Fruit fly (Drosophila melanogaster) whole organism, embryonic: ENCODE measurements around the gene CG17819.
A peak's percentile ranks its signal among the peaks of the same experiment; 100 is the strongest.

ENCODE experiments used
- ATbp ChIP-seq: fragments of 200-800 bp; sonication (Bioruptor generic); optimal IDR thresholded peaks from 2 replicates; lab custom pipeline; 2017; ENCODE audit warnings: missing biosample characterization, mild to moderate bottlenecking, missing genetic modification characterization, missing genetic modification reagents
- Atf-2 ChIP-seq: fragments of 200-800 bp; sonication (Bioruptor generic); optimal IDR thresholded peaks from 2 replicates; lab custom pipeline; 2016; ENCODE audit warnings: missing biosample characterization, missing genetic modification characterization
- CG10267 ChIP-seq: fragments of 200-800 bp; sonication (Bioruptor generic); optimal IDR thresholded peaks from 2 replicates; lab custom pipeline; 2018; ENCODE audit warnings: missing biosample characterization, mild to moderate bottlenecking, missing genetic modification characterization, moderate library complexity
- CG10565 ChIP-seq: fragments of 200-800 bp; sonication (Bioruptor generic); optimal IDR thresholded peaks from 3 replicates; lab custom pipeline; 2016; ENCODE audit warnings: missing biosample characterization, mild to moderate bottlenecking, missing genetic modification characterization
- CG10654 ChIP-seq: fragments of 200-800 bp; sonication (Bioruptor generic); optimal IDR thresholded peaks from 2 replicates; lab custom pipeline; 2016; ENCODE audit warnings: missing biosample characterization, missing genetic modification characterization
- CG11723 ChIP-seq: fragments of 200-800 bp; sonication (Bioruptor generic); optimal IDR thresholded peaks from 2 replicates; lab custom pipeline; 2017; ENCODE audit warnings: missing biosample characterization, mild to moderate bottlenecking, missing genetic modification characterization
- CG12104 ChIP-seq: fragments of 200-800 bp; sonication (Bioruptor generic); optimal IDR thresholded peaks from 3 replicates; lab custom pipeline; 2016; ENCODE audit warnings: missing biosample characterization, missing genetic modification characterization
- CG12155 ChIP-seq: fragments of 200-800 bp; sonication (Bioruptor generic); optimal IDR thresholded peaks from 3 replicates; lab custom pipeline; 2016; ENCODE audit warnings: missing biosample characterization, missing genetic modification characterization
- CG12391 ChIP-seq: fragments of 200-800 bp; sonication (Bioruptor generic); optimal IDR thresholded peaks from 3 replicates; lab custom pipeline; 2018; ENCODE audit warnings: missing biosample characterization, mild to moderate bottlenecking, missing genetic modification characterization, moderate library complexity
- CG12659 ChIP-seq: fragments of 200-800 bp; sonication (Bioruptor generic); optimal IDR thresholded peaks from 3 replicates; lab custom pipeline; 2017; ENCODE audit warnings: mild to moderate bottlenecking, missing biosample characterization, missing genetic modification reagents, missing genetic modification characterization
- CG13624 ChIP-seq: fragments of 200-800 bp; sonication (Bioruptor generic); optimal IDR thresholded peaks from 2 replicates; lab custom pipeline; 2016; ENCODE audit warnings: missing biosample characterization, missing genetic modification characterization
- CG14050 ChIP-seq: fragments of 200-800 bp; sonication (Bioruptor generic); IDR thresholded peaks from 3 replicates; pipeline ENCODE4 v1.3.6; 2022; ENCODE audit warnings: missing biosample characterization, missing genetic modification characterization
- CG15479 ChIP-seq: fragments of 200-800 bp; sonication (Bioruptor generic); optimal IDR thresholded peaks from 3 replicates; lab custom pipeline; 2019; ENCODE audit warnings: missing biosample characterization, mild to moderate bottlenecking, missing genetic modification characterization, moderate library complexity
- CG3407 ChIP-seq: fragments of 200-800 bp; sonication (Bioruptor generic); optimal IDR thresholded peaks from 2 replicates; lab custom pipeline; 2018; ENCODE audit warnings: missing biosample characterization, mild to moderate bottlenecking, missing genetic modification characterization
- CG6689 ChIP-seq: fragments of 200-800 bp; sonication (Bioruptor generic); IDR thresholded peaks from 2 replicates; pipeline ENCODE4 v1.3.6; 2022; ENCODE audit warnings: missing biosample characterization, missing genetic modification characterization
- CG7271 ChIP-seq: fragments of 200-800 bp; sonication (Bioruptor generic); optimal IDR thresholded peaks from 2 replicates; lab custom pipeline; 2018; ENCODE audit warnings: missing biosample characterization, mild to moderate bottlenecking, missing genetic modification characterization, moderate library complexity
- CG8388 ChIP-seq: fragments of 200-800 bp; sonication (Bioruptor generic); optimal IDR thresholded peaks from 2 replicates; lab custom pipeline; 2019; ENCODE audit warnings: missing biosample characterization, mild to moderate bottlenecking, missing genetic modification characterization, moderate library complexity
- CG8478 ChIP-seq: fragments of >200 bp; optimal IDR thresholded peaks from 2 replicates; lab custom pipeline; 2018
- CHES-1-like ChIP-seq: fragments of 200-800 bp; sonication (Bioruptor generic); optimal IDR thresholded peaks from 2 replicates; lab custom pipeline; 2016; ENCODE audit warnings: missing biosample characterization, missing genetic modification characterization
- CrebB ChIP-seq: fragments of 200-800 bp; sonication (Bioruptor generic); optimal IDR thresholded peaks from 3 replicates; lab custom pipeline; 2018; ENCODE audit warnings: missing biosample characterization, mild to moderate bottlenecking, missing genetic modification characterization
- Eip74EF ChIP-seq, 2 experiments: fragments of 200-800 bp in 1 of 2; fragments of >200 bp in 1 of 2; sonication (Bioruptor generic) in 1 of 2; optimal IDR thresholded peaks; 2 replicates each; lab custom pipeline; 2017 to 2019; ENCODE audit warnings: missing biosample characterization in 2 of 2, missing genetic modification characterization in 2 of 2, mild to moderate bottlenecking in 1 of 2, moderate library complexity in 1 of 2
- Ets97D ChIP-seq: fragments of 200-800 bp; sonication (Bioruptor generic); optimal IDR thresholded peaks from 3 replicates; lab custom pipeline; 2016; ENCODE audit warnings: missing biosample characterization, missing genetic modification characterization
- MESR4 ChIP-seq: fragments of 200-800 bp; sonication (Bioruptor generic); optimal IDR thresholded peaks from 2 replicates; lab custom pipeline; 2018; ENCODE audit warnings: missing biosample characterization, mild to moderate bottlenecking, missing genetic modification characterization, moderate library complexity
- NfI ChIP-seq: fragments of 200-800 bp; sonication (Bioruptor generic); optimal IDR thresholded peaks from 3 replicates; lab custom pipeline; 2018; ENCODE audit warnings: missing biosample characterization, mild to moderate bottlenecking, missing genetic modification characterization, moderate library complexity
- PHDP ChIP-seq: fragments of 200-800 bp; sonication (Bioruptor generic); optimal IDR thresholded peaks from 3 replicates; lab custom pipeline; 2018; ENCODE audit warnings: missing biosample characterization, mild to moderate bottlenecking, missing genetic modification characterization, moderate library complexity
- Ssrp ChIP-seq: fragments of 200-800 bp; sonication (Bioruptor generic); optimal IDR thresholded peaks from 2 replicates; lab custom pipeline; 2018; ENCODE audit warnings: missing biosample characterization, mild to moderate bottlenecking, missing genetic modification characterization, moderate library complexity
- Xrp1 ChIP-seq: fragments of 200-800 bp; sonication (Bioruptor generic); IDR thresholded peaks from 2 replicates; pipeline ENCODE4 v1.3.6; 2022; ENCODE audit warnings: missing biosample characterization, missing genetic modification characterization
- abd-A ChIP-seq: fragments of 200-800 bp; sonication (Bioruptor generic); optimal IDR thresholded peaks from 3 replicates; lab custom pipeline; 2019; ENCODE audit warnings: missing biosample characterization, mild to moderate bottlenecking, missing genetic modification characterization, moderate library complexity
- bab2 ChIP-seq: fragments of 200-800 bp; sonication (Bioruptor generic); optimal IDR thresholded peaks from 2 replicates; lab custom pipeline; 2016; ENCODE audit warnings: missing biosample characterization, missing genetic modification characterization
- corto ChIP-seq: fragments of 200-800 bp; sonication (Bioruptor generic); optimal IDR thresholded peaks from 2 replicates; lab custom pipeline; 2016; ENCODE audit warnings: missing biosample characterization, mild to moderate bottlenecking, missing genetic modification characterization, moderate library complexity
- crp ChIP-seq, 2 experiments: fragments of 200-800 bp; sonication (Bioruptor generic); optimal IDR thresholded peaks; 2 replicates in 1 of 2; 3 replicates in 1 of 2; lab custom pipeline; 2017; ENCODE audit warnings: missing biosample characterization in 2 of 2, missing genetic modification characterization in 2 of 2, mild to moderate bottlenecking in 1 of 2, moderate library complexity in 1 of 2
- dpn ChIP-seq, 2 experiments: fragments of 200-800 bp; sonication (Bioruptor generic); optimal IDR thresholded peaks; 3 replicates each; lab custom pipeline; 2016; ENCODE audit warnings: missing biosample characterization in 2 of 2, missing genetic modification characterization in 2 of 2
- eve ChIP-seq, 2 experiments: fragments of >200 bp; optimal IDR thresholded peaks; 2 replicates each; lab custom pipeline; 2017; ENCODE audit warnings: missing biosample characterization in 2 of 2, missing genetic modification characterization in 2 of 2
- fd3F ChIP-seq: fragments of 200-800 bp; sonication (Bioruptor generic); optimal IDR thresholded peaks from 2 replicates; lab custom pipeline; 2018; ENCODE audit warnings: missing biosample characterization, mild to moderate bottlenecking, missing genetic modification characterization, moderate library complexity
- gsb ChIP-seq: fragments of 200-800 bp; sonication (Bioruptor generic); IDR thresholded peaks from 2 replicates; pipeline ENCODE4 v1.3.6; 2022; ENCODE audit warnings: missing biosample characterization, missing genetic modification characterization
- hbn ChIP-seq: fragments of 200-800 bp; sonication (Bioruptor generic); IDR thresholded peaks from 2 replicates; pipeline ENCODE4 v1.3.6; 2022; ENCODE audit warnings: missing biosample characterization, missing genetic modification characterization; ENCODE audit not compliant: partially characterized antibody
- kni ChIP-seq: fragments of 200-800 bp; sonication (Bioruptor generic); optimal IDR thresholded peaks from 3 replicates; lab custom pipeline; 2017; ENCODE audit warnings: mild to moderate bottlenecking, missing biosample characterization, missing genetic modification reagents, missing genetic modification characterization
- lilli ChIP-seq: fragments of 200-800 bp; sonication (Bioruptor generic); optimal IDR thresholded peaks from 3 replicates; lab custom pipeline; 2016; ENCODE audit warnings: missing biosample characterization, missing genetic modification characterization
- lola ChIP-seq, 3 experiments: fragments of >200 bp in 2 of 3; fragments of 200-800 bp in 1 of 3; sonication (Bioruptor generic) in 1 of 3; optimal IDR thresholded peaks; 2 replicates each; lab custom pipeline; 2017 to 2019; ENCODE audit warnings: missing biosample characterization in 3 of 3, missing genetic modification characterization in 3 of 3, mild to moderate bottlenecking in 1 of 3, moderate library complexity in 1 of 3
- mam ChIP-seq: fragments of 200-800 bp; sonication (Bioruptor generic); optimal IDR thresholded peaks from 3 replicates; lab custom pipeline; 2016; ENCODE audit warnings: missing biosample characterization, missing genetic modification characterization
- nmo ChIP-seq: fragments of 200-800 bp; sonication (Bioruptor generic); optimal IDR thresholded peaks from 2 replicates; lab custom pipeline; 2018; ENCODE audit warnings: missing biosample characterization, mild to moderate bottlenecking, missing genetic modification characterization, moderate library complexity
- pho ChIP-seq: fragments of 200-800 bp; sonication (Bioruptor generic); optimal IDR thresholded peaks from 2 replicates; lab custom pipeline; 2016; ENCODE audit warnings: missing biosample characterization, missing genetic modification characterization
- ranshi ChIP-seq: fragments of 200-800 bp; sonication (Bioruptor generic); IDR thresholded peaks from 2 replicates; pipeline ENCODE4 v1.3.6; 2022; ENCODE audit warnings: missing biosample characterization, missing genetic modification characterization
- sens ChIP-seq: fragments of 200-800 bp; sonication (Bioruptor generic); peaks from one replicate; lab custom pipeline; 2016; ENCODE audit warnings: missing biosample characterization, missing genetic modification characterization
- sima ChIP-seq: fragments of 200-800 bp; sonication (Bioruptor generic); optimal IDR thresholded peaks from 2 replicates; lab custom pipeline; 2016; ENCODE audit warnings: missing biosample characterization, missing genetic modification characterization
- stwl ChIP-seq: fragments of 200-800 bp; sonication (Bioruptor generic); optimal IDR thresholded peaks from 3 replicates; lab custom pipeline; 2018; ENCODE audit warnings: missing biosample characterization, mild to moderate bottlenecking, missing genetic modification characterization, moderate library complexity
- sug ChIP-seq: fragments of 200-800 bp; optimal IDR thresholded peaks from 2 replicates; lab custom pipeline; 2019; ENCODE audit warnings: missing biosample characterization, mild to moderate bottlenecking, missing genetic modification characterization, moderate library complexity
- vvl ChIP-seq: fragments of 200-800 bp; sonication (Bioruptor generic); IDR thresholded peaks from 2 replicates; pipeline ENCODE4 v1.3.6; 2022; ENCODE audit warnings: missing biosample characterization, missing genetic modification characterization
- zfh2 ChIP-seq: fragments of 200-800 bp; sonication (Bioruptor generic); optimal IDR thresholded peaks from 2 replicates; lab custom pipeline; 2016; ENCODE audit warnings: missing biosample characterization, missing genetic modification characterization

Gene CG17819

DNA sequence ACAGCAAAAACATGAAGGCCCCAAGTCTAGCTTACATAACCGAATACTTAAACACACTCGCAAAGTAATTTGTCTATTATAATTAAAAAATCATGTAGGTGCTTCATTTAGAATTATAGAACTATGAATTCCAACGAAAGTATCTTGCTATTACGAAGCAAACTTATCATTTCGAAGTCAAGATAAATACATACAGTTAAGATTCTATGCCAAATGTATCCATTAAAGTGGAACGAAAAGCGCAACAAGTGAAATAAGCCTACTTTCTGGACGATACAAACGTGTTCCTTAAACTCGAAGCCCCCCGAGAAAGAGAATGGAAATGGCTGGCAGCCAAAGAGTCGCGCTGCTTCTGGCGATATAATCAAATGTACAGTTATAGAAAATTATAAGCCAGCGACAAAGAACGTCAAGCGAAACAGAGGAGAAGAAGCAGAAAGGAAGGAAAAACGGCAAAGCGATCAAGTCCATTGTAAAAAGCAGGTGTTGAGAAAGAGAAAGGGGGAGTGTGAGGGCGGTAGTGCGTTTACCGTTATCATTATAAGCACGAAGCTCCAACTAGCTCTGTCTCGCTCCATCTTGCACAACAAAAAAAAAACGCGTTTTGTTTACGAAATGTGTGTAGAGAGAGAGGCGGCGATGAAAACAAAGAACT lies 32.6 kb downstream of the CG17819 start (continued):
- peak; percentile 10 for TF ChIP-seq CG12155
- peak; percentile 6 for TF ChIP-seq CG13624 (GFP tag; lab: Kevin White, UChicago)
- TF ChIP-seq CG8388 (GFP tag; lab: Kevin White, UChicago), result no peak
- TF ChIP-seq mam (GFP tag; lab: Kevin White, UChicago), result peak; percentile 37
- no peak for TF ChIP-seq CHES-1-like (GFP tag; lab: Kevin White, UChicago)
- no peak for TF ChIP-seq CG8478 (lab: Kevin White, UChicago)
- no peak for TF ChIP-seq stwl (tag; lab: Kevin White, UChicago)
- TF ChIP-seq eve (GFP tag; optimal IDR thresholded peaks at IDR 0.05; lab: Kevin White, UChicago), result peak in 1 of 2 experiments; percentile 9
- TF ChIP-seq ranshi (GFP tag; lab: Robert Waterston, UW), result no peak
- TF ChIP-seq CrebB, result no peak
- peak; percentile 31 for TF ChIP-seq fd3F (GFP tag; lab: Kevin White, UChicago)
- no peak for TF ChIP-seq CG11723 (GFP tag; lab: Kevin White, UChicago)
- TF ChIP-seq sug (tag; lab: Kevin White, UChicago), result peak; percentile 12
- TF ChIP-seq CG10267 (tag; lab: Kevin White, UChicago), result peak; percentile 6
- TF ChIP-seq pho (GFP tag; lab: Kevin White, UChicago), result peak; percentile 23
- peak in 1 of 2 experiments; percentile 4 for TF ChIP-seq dpn (GFP tag; optimal IDR thresholded peaks at IDR 0.05; lab: Kevin White, UChicago)
- no peak for TF ChIP-seq CG3407 (GFP tag; lab: Kevin White, UChicago)
- peak; percentile 16 for TF ChIP-seq CG12104 (GFP tag; lab: Kevin White, UChicago)
- TF ChIP-seq Xrp1, result peak; percentile 26; the same call in 1 of the 2 replicates
- no peak for TF ChIP-seq corto (GFP tag; lab: Kevin White, UChicago)
- no peak for TF ChIP-seq ATbp (GFP tag; lab: Kevin White, UChicago)
- TF ChIP-seq CG10565, result no peak
- TF ChIP-seq PHDP, result peak; percentile 42
- no peak for TF ChIP-seq crp (GFP tag; optimal IDR thresholded peaks at IDR 0.05; lab: Kevin White, UChicago)
- no peak for TF ChIP-seq CG10654 (GFP tag; lab: Kevin White, UChicago)
- no peak for TF ChIP-seq sima (GFP tag; lab: Kevin White, UChicago)
- no peak for TF ChIP-seq abd-A (tag; lab: Kevin White, UChicago)
- TF ChIP-seq lilli, result peak; percentile 53
- TF ChIP-seq nmo (GFP tag; lab: Kevin White, UChicago), result peak; percentile 15
- TF ChIP-seq CG14050, result no peak
- no peak for TF ChIP-seq CG7271
- peak; percentile 17 for TF ChIP-seq CG12391
- TF ChIP-seq NfI (GFP tag; lab: Kevin White, UChicago), result peak; percentile 19
- TF ChIP-seq Atf-2 (GFP tag; lab: Kevin White, UChicago), result no peak
- no peak for TF ChIP-seq CG15479 (GFP tag; lab: Kevin White, UChicago)
- peak in 1 of 2 experiments; percentile 9 for TF ChIP-seq Eip74EF (GFP tag; optimal IDR thresholded peaks at IDR 0.05; lab: Kevin White, UChicago)
- no peak for TF ChIP-seq lola (GFP tag; optimal IDR thresholded peaks at IDR 0.05; lab: Kevin White, UChicago)
- TF ChIP-seq bab2, result no peak
- TF ChIP-seq MESR4 (GFP tag; lab: Kevin White, UChicago), result no peak
- peak; percentile 3 for TF ChIP-seq Ssrp (tag; lab: Kevin White, UChicago)
- peak; percentile 67 for TF ChIP-seq sens (GFP tag; lab: Kevin White, UChicago)
- TF ChIP-seq vvl (GFP tag; lab: Robert Waterston, UW), result peak; percentile 41; the same call in 1 of the 2 replicates
- peak; percentile 53 for TF ChIP-seq zfh2 (GFP tag; lab: Kevin White, UChicago)
- TF ChIP-seq Ets97D (GFP tag; lab: Kevin White, UChicago), result no peak
- TF ChIP-seq gsb, result no peak
- TF ChIP-seq CG6689 (GFP tag; lab: Robert Waterston, UW), result 0 out of 2 replicates have a peak, but pooled peaks have one; percentile 32
- peak; percentile 63 for TF ChIP-seq kni
- no peak for TF ChIP-seq CG12659
- no peak for TF ChIP-seq hbn (GFP tag; lab: Robert Waterston, UW)
